Worm (Caenorhabditis elegans) whole organism, L2 larva: Measurements from ENCODE around the gene msp-56.

Experiments used
- C34F6.9 ChIP-seq: fragments of 150-350 bp; optimal IDR thresholded peaks from 2 replicates; lab custom pipeline; 2014; ENCODE audit warnings: missing biosample characterization, missing genetic modification characterization
- F13H6.1 ChIP-seq: sonication (generic microtip); optimal IDR thresholded peaks from 2 replicates; lab custom pipeline; 2016; ENCODE audit warnings: missing genetic modification characterization, missing compliant biosample characterization
- R02D3.7 ChIP-seq: fragments of 150-350 bp; optimal IDR thresholded peaks from 2 replicates; lab custom pipeline; 2014; ENCODE audit warnings: missing biosample characterization, missing genetic modification characterization
- alr-1 ChIP-seq: fragments of 150-350 bp; optimal IDR thresholded peaks from 2 replicates; lab custom pipeline; 2014; ENCODE audit warnings: missing biosample characterization, missing genetic modification characterization
- ama-1 ChIP-seq: fragments of 150-350 bp; optimal IDR thresholded peaks from 2 replicates; lab custom pipeline; 2018; ENCODE audit warnings: inconsistent platforms
- blmp-1 ChIP-seq: sonication (generic microtip); optimal IDR thresholded peaks from 2 replicates; lab custom pipeline; 2017; ENCODE audit warnings: missing genetic modification characterization, mild to moderate bottlenecking, missing compliant biosample characterization, antibody characterized with exemption, moderate library complexity; ENCODE audit not compliant: insufficient read depth
- ceh-16 ChIP-seq: fragments of 150-350 bp; optimal IDR thresholded peaks from 2 replicates; lab custom pipeline; 2014; ENCODE audit warnings: missing biosample characterization, missing genetic modification characterization
- crh-2 ChIP-seq: sonication (generic microtip); optimal IDR thresholded peaks from 2 replicates; lab custom pipeline; 2017; ENCODE audit warnings: missing biosample characterization, missing genetic modification characterization
- egl-27 ChIP-seq: sonication (generic microtip); optimal IDR thresholded peaks from 3 replicates; lab custom pipeline; 2017; ENCODE audit warnings: missing biosample characterization, missing genetic modification reagents, missing genetic modification characterization
- elt-1 ChIP-seq: fragments of 150-350 bp; optimal IDR thresholded peaks from 2 replicates; lab custom pipeline; 2014; ENCODE audit warnings: missing biosample characterization, missing genetic modification characterization
- elt-3 ChIP-seq: sonication (generic microtip); optimal IDR thresholded peaks from 2 replicates; lab custom pipeline; 2017; ENCODE audit warnings: missing biosample characterization, missing genetic modification characterization
- fos-1 ChIP-seq: fragments of 150-350 bp; optimal IDR thresholded peaks from 2 replicates; lab custom pipeline; 2014; ENCODE audit warnings: missing biosample characterization, missing genetic modification characterization
- gmeb-1 ChIP-seq: fragments of 150-350 bp; optimal IDR thresholded peaks from 2 replicates; lab custom pipeline; 2014; ENCODE audit warnings: missing biosample characterization, missing genetic modification characterization
- lin-11 ChIP-seq: fragments of 150-350 bp; sonication (generic microtip); optimal IDR thresholded peaks from 2 replicates; lab custom pipeline; 2014; ENCODE audit warnings: missing biosample characterization, missing genetic modification characterization, inconsistent platforms, mixed read lengths
- lin-13 ChIP-seq: fragments of 150-350 bp; optimal IDR thresholded peaks from 2 replicates; lab custom pipeline; 2014; ENCODE audit warnings: missing biosample characterization, missing genetic modification reagents, missing genetic modification characterization
- lsy-2 ChIP-seq, 2 experiments: fragments of 150-350 bp in 1 of 2; sonication (generic microtip) in 1 of 2; optimal IDR thresholded peaks; 2 replicates each; lab custom pipeline; 2014 to 2017; ENCODE audit warnings: missing biosample characterization in 2 of 2, missing genetic modification characterization in 2 of 2
- mab-5 ChIP-seq: fragments of 150-350 bp; optimal IDR thresholded peaks from 2 replicates; lab custom pipeline; 2014; ENCODE audit warnings: missing biosample characterization, missing genetic modification characterization
- mdl-1 ChIP-seq, 2 experiments: fragments of 150-350 bp in 1 of 2; sonication (generic microtip) in 1 of 2; optimal IDR thresholded peaks; 2 replicates each; lab custom pipeline; 2017; ENCODE audit warnings: missing biosample characterization in 2 of 2, missing genetic modification characterization in 2 of 2
- nhr-10 ChIP-seq: sonication (generic microtip); optimal IDR thresholded peaks from 2 replicates; lab custom pipeline; 2017; ENCODE audit warnings: missing biosample characterization, missing genetic modification characterization
- nhr-11 ChIP-seq: fragments of 150-350 bp; optimal IDR thresholded peaks from 2 replicates; lab custom pipeline; 2014; ENCODE audit warnings: missing biosample characterization, missing genetic modification characterization
- nhr-12 ChIP-seq: fragments of 150-350 bp; optimal IDR thresholded peaks from 2 replicates; lab custom pipeline; 2014; ENCODE audit warnings: missing biosample characterization, missing genetic modification characterization
- nhr-129 ChIP-seq: fragments of 150-350 bp; optimal IDR thresholded peaks from 2 replicates; lab custom pipeline; 2014; ENCODE audit warnings: missing biosample characterization, missing genetic modification characterization
- nhr-21 ChIP-seq: fragments of 150-350 bp; optimal IDR thresholded peaks from 2 replicates; lab custom pipeline; 2014; ENCODE audit warnings: missing biosample characterization, missing genetic modification characterization
- nhr-23 ChIP-seq: fragments of 150-350 bp; optimal IDR thresholded peaks from 2 replicates; lab custom pipeline; 2014; ENCODE audit warnings: missing biosample characterization, missing genetic modification reagents, missing genetic modification characterization
- nhr-25 ChIP-seq: fragments of 150-350 bp; sonication (generic microtip); optimal IDR thresholded peaks from 3 replicates; lab custom pipeline; 2014; ENCODE audit warnings: missing biosample characterization, missing genetic modification characterization
- nhr-6 ChIP-seq: fragments of 150-350 bp; optimal IDR thresholded peaks from 2 replicates; lab custom pipeline; 2014; ENCODE audit warnings: missing biosample characterization, missing genetic modification characterization
- nhr-77 ChIP-seq: fragments of 150-350 bp; optimal IDR thresholded peaks from 2 replicates; lab custom pipeline; 2014; ENCODE audit warnings: missing biosample characterization, missing genetic modification characterization
- peb-1 ChIP-seq: fragments of 150-350 bp; optimal IDR thresholded peaks from 2 replicates; lab custom pipeline; 2014; ENCODE audit warnings: missing biosample characterization, missing genetic modification characterization
- sem-4 ChIP-seq: fragments of 150-350 bp; optimal IDR thresholded peaks from 2 replicates; lab custom pipeline; 2014; ENCODE audit warnings: missing biosample characterization, missing genetic modification reagents, missing genetic modification characterization
- skn-1 ChIP-seq: sonication (generic microtip); optimal IDR thresholded peaks from 2 replicates; lab custom pipeline; 2017; ENCODE audit warnings: missing biosample characterization, missing genetic modification characterization
- sma-3 ChIP-seq: sonication (generic microtip); optimal IDR thresholded peaks from 2 replicates; lab custom pipeline; 2016; ENCODE audit warnings: missing genetic modification reagents, missing genetic modification characterization, missing compliant biosample characterization
- sma-9 ChIP-seq, 2 experiments: fragments of 150-350 bp in 1 of 2; sonication (generic microtip) in 1 of 2; optimal IDR thresholded peaks; 2 replicates each; lab custom pipeline; 2014 to 2016; ENCODE audit warnings: missing genetic modification characterization in 2 of 2, mild to moderate bottlenecking in 1 of 2, missing biosample characterization in 1 of 2, missing compliant biosample characterization in 1 of 2, missing genetic modification reagents in 1 of 2, moderate library complexity in 1 of 2
- snpc-4 ChIP-seq: fragments of 150-350 bp; optimal IDR thresholded peaks from 2 replicates; lab custom pipeline; 2014; ENCODE audit warnings: missing biosample characterization, missing genetic modification characterization
- unc-55 ChIP-seq: fragments of 150-350 bp; sonication (generic microtip); optimal IDR thresholded peaks from 3 replicates; lab custom pipeline; 2014; ENCODE audit warnings: missing biosample characterization, missing genetic modification reagents, missing genetic modification characterization
- unc-62 ChIP-seq: fragments of 150-350 bp; optimal IDR thresholded peaks from 2 replicates; lab custom pipeline; 2014; ENCODE audit warnings: missing biosample characterization, missing genetic modification reagents, missing genetic modification characterization
- zag-1 ChIP-seq: fragments of 150-350 bp; optimal IDR thresholded peaks from 2 replicates; lab custom pipeline; 2014; ENCODE audit warnings: missing biosample characterization, missing genetic modification characterization
- ztf-1 ChIP-seq: fragments of 200-800 bp; sonication (Bioruptor generic); conservative IDR thresholded peaks from 2 replicates; pipeline ENCODE4 v1.3.6; 2022; ENCODE audit warnings: missing genetic modification characterization, missing compliant biosample characterization
- ztf-4 ChIP-seq: fragments of 150-350 bp; optimal IDR thresholded peaks from 2 replicates; lab custom pipeline; 2014; ENCODE audit warnings: missing biosample characterization, missing genetic modification characterization

The msp-56 gene

ce11 chrIV:9861921-9862320 lies 20.6 kb downstream of the msp-56 start, which contains the start of gene K07F5.14:
Gene K07F5.14, plus strand, starts transcription at chrIV:9862221.
- no peak for TF ChIP-seq nhr-11
- no peak for TF ChIP-seq nhr-10 (tag; lab: Kevin White, UChicago)
- TF ChIP-seq nhr-129 (tag; lab: Kevin White, UChicago): no peak

DNA sequence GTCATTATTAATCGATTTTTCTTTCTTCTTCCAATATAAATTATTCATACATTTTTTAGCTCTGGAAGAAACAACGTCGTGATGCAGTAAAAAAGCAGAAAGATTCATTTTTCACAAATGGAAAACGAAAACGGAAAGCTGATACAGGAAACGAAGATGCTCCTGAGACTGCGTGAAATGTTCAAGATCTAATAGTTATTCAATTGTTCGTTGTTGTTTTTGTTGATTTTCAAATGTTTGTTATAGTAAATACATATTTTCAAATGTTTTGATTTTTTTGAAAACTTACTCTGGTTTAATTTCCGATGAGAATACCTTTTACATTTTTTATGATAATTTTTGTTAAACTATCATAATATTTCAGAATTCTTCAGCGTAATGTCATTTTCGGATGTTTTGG lies 22.5 kb downstream of the msp-56 start, which contains the start of gene K07F5.16:
K07F5.16 (plus strand) TSS at position 301 of the 400 bp plus-strand sequence.
- TF ChIP-seq unc-55 (GFP tag; lab: Kevin White, UChicago) (no peak), elt-3 (tag; lab: Kevin White, UChicago) (no peak), sem-4 (tag; lab: Kevin White, UChicago) (no peak), nhr-21 (tag; lab: Kevin White, UChicago) (no peak), peb-1 (tag; lab: Kevin White, UChicago) (no peak), mdl-1 (tag; optimal IDR thresholded peaks at IDR 0.05; lab: Kevin White, UChicago) (no peak), elt-1 (tag; lab: Kevin White, UChicago) (no peak), snpc-4 (tag; lab: Kevin White, UChicago) (no peak)

ce11 chrIV:9864778-9865177 lies 23.4 kb downstream of the msp-56 start, which contains the start of the genes K07F5.15 and K07F5.22:
Gene K07F5.15, plus strand, starts transcription at chrIV:9865078.
Gene K07F5.22, plus strand, starts transcription at chrIV:9865078.
- TF ChIP-seq lin-11 (tag; lab: Kevin White, UChicago) (no peak), nhr-77 (tag; lab: Kevin White, UChicago) (no peak), nhr-25 (tag; lab: Kevin White, UChicago) (no peak), sem-4 (tag; lab: Kevin White, UChicago) (no peak), lsy-2 (tag; optimal IDR thresholded peaks at IDR 0.05; lab: Kevin White, UChicago) (no peak), nhr-129 (tag; lab: Kevin White, UChicago) (no peak), crh-2 (tag; lab: Kevin White, UChicago) (no peak), ztf-4 (tag; lab: Kevin White, UChicago) (no peak), R02D3.7 (no peak), ztf-1 (GFP tag; lab: Robert Waterston, UW) (no peak), blmp-1 (no peak), nhr-23 (tag; lab: Kevin White, UChicago) (no peak), ama-1 (lab: Kevin White, UChicago) (no peak), unc-55 (GFP tag; lab: Kevin White, UChicago) (no peak), lin-13 (GFP tag; lab: Kevin White, UChicago) (no peak)

DNA sequence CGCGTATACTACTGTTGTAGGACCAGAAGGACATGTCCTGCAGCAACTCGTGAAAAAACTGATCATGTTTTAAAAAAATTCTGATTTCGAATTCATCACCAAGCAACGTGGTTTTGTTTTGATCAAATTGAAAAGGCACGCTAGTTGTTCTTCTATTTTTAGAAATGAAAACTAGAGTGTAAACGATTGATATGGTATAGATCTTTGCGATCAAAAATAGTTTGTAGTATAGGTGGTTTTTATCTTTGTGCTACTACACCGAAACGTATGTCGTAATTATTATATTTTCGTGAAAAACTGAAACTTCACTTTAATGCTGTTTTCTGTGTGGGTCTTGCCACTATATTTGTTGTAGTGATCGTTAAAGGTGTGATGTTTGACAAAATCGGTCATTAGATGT lies 25.5 kb downstream of the msp-56 start:
- TF ChIP-seq nhr-12 (tag; lab: Kevin White, UChicago): no peak
- no peak for TF ChIP-seq peb-1 (tag; lab: Kevin White, UChicago)
- TF ChIP-seq zag-1: no peak
- no peak for TF ChIP-seq unc-62
- no peak for TF ChIP-seq skn-1 (tag; lab: Kevin White, UChicago)
- no peak for TF ChIP-seq nhr-10 (tag; lab: Kevin White, UChicago)
- no peak for TF ChIP-seq alr-1 (tag; lab: Kevin White, UChicago)
- no peak for TF ChIP-seq ztf-1 (GFP tag; lab: Robert Waterston, UW)

DNA sequence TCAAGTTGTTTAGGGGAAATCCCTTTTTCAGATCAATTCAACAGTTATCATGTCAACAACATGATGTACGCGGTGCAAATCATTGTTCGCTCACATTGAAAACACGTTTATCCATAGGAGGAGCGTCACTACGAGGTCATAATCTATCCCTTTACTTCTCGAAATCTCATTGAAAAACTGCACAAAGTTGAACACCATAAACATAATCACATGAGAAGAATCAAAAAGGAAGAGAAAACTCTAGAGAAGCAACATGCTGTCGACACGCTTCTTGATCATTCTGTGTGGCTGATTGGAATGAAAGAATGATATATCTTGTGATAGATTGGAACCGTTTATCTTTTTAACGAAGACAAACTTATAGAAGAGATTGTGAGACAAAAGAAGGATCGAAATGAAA lies 26.6 kb downstream of the msp-56 start:
- peak; percentile 98 for TF ChIP-seq sma-9 (GFP tag; optimal IDR thresholded peaks at IDR 0.05; lab: Kevin White, UChicago)
- TF ChIP-seq sma-9 (tag; optimal IDR thresholded peaks at IDR 0.05; lab: Kevin White, UChicago): no peak
- TF ChIP-seq lin-11 (tag; lab: Kevin White, UChicago): no peak
- peak; percentile 91 for TF ChIP-seq blmp-1
- no peak for TF ChIP-seq R02D3.7
- TF ChIP-seq sma-3 (GFP tag; lab: Kevin White, UChicago): peak; percentile 96
- TF ChIP-seq F13H6.1: peak; percentile 33
- peak; percentile 63 for TF ChIP-seq nhr-129 (tag; lab: Kevin White, UChicago)
- no peak for TF ChIP-seq nhr-77 (tag; lab: Kevin White, UChicago)
- peak; percentile 99 for TF ChIP-seq nhr-21 (tag; lab: Kevin White, UChicago)
- peak; percentile 52 for TF ChIP-seq nhr-6 (tag; lab: Kevin White, UChicago)
- TF ChIP-seq egl-27: peak; percentile 48
- no peak for TF ChIP-seq snpc-4 (tag; lab: Kevin White, UChicago)
- TF ChIP-seq crh-2 (tag; lab: Kevin White, UChicago): peak; percentile 49
- no peak for TF ChIP-seq mab-5
- no peak for TF ChIP-seq nhr-12 (tag; lab: Kevin White, UChicago)
- no peak for TF ChIP-seq elt-3 (tag; lab: Kevin White, UChicago)
- TF ChIP-seq fos-1 (tag; lab: Kevin White, UChicago): peak; percentile 42
- no peak for TF ChIP-seq ceh-16 (tag; lab: Kevin White, UChicago)
- TF ChIP-seq gmeb-1 (tag; lab: Kevin White, UChicago): peak; percentile 59
- no peak for TF ChIP-seq C34F6.9 (tag; lab: Kevin White, UChicago)
- TF ChIP-seq lsy-2 (tag; optimal IDR thresholded peaks at IDR 0.05; lab: Kevin White, UChicago): peak in 1 of 2 experiments; percentile 68
- peak in 1 of 2 experiments; percentile 77 for TF ChIP-seq mdl-1 (tag; optimal IDR thresholded peaks at IDR 0.05; lab: Kevin White, UChicago)
- TF ChIP-seq nhr-25 (tag; lab: Kevin White, UChicago): peak; percentile 97
- TF ChIP-seq ztf-4 (tag; lab: Kevin White, UChicago): peak; percentile 18
